Worm (Caenorhabditis elegans): ENCODE measurements around the gene lgc-27.
"Not testable (repeated sequence)": the region's sequence is repeated elsewhere in the genome, so short reads cannot be mapped to it uniquely, and the experiment has no call there.

The lgc-27 gene

ce11 chrII:4701482-4702119 is 52.7 kb downstream of the lgc-27 start, which contains the start of gene unc-85:
TSS of gene unc-85 (plus strand) at chrII:4702069.
- TF ChIP-seq Y56A3A.18 (GFP tag; IDR thresholded peaks at IDR 0.05), result peak; percentile 75
- TF ChIP-seq lin-40 (tag; optimal IDR thresholded peaks at IDR 0.05), result peak; percentile 82
- TF ChIP-seq rcor-1 (GFP tag; IDR thresholded peaks at IDR 0.05), result peak; percentile 96
- TF ChIP-seq F33H1.4 (GFP tag; IDR thresholded peaks at IDR 0.05), result peak; percentile 96
- peak; percentile 77 for TF ChIP-seq attf-6 (GFP tag; IDR thresholded peaks at IDR 0.05)
- peak in 1 of 2 experiments; percentile 74 for TF ChIP-seq let-607 (tag; optimal IDR thresholded peaks at IDR 0.05)
- peak; percentile 84 for TF ChIP-seq snpc-3.4 (tag; optimal IDR thresholded peaks at IDR 0.05)
- TF ChIP-seq ekl-4 (GFP tag; IDR thresholded peaks at IDR 0.05), result peak; percentile 97
- peak; percentile 36 for TF ChIP-seq snpc-1.3 (tag; optimal IDR thresholded peaks at IDR 0.05; ENCODE audit: insufficient read depth)
- TF ChIP-seq Y53F4B.3 (GFP tag; IDR thresholded peaks at IDR 0.05), result peak; percentile 87
- TF ChIP-seq madf-8 (GFP tag; conservative IDR thresholded peaks at IDR 0.05), result peak; percentile 97
- peak; percentile 100 for TF ChIP-seq D2030.7 (GFP tag; IDR thresholded peaks at IDR 0.05)
- peak; percentile 74; the same call in 1 of the 2 replicates for TF ChIP-seq hmg-20 (GFP tag; IDR thresholded peaks at IDR 0.05)
- TF ChIP-seq cebp-1 (GFP tag; IDR thresholded peaks at IDR 0.05), result peak; percentile 78
- peak; percentile 79 for TF ChIP-seq cebp-1 (tag; optimal IDR thresholded peaks at IDR 0.05)
- TF ChIP-seq tlf-1 (GFP tag; optimal IDR thresholded peaks at IDR 0.05), result peak; percentile 81
- TF ChIP-seq K12H6.12 (tag; optimal IDR thresholded peaks at IDR 0.05), result peak; percentile 2
- TF ChIP-seq pbrm-1 (GFP tag; IDR thresholded peaks at IDR 0.05), result peak; percentile 93
- peak; percentile 56 for TF ChIP-seq unc-130 (GFP tag; optimal IDR thresholded peaks at IDR 0.05)
- TF ChIP-seq let-526 (GFP tag; IDR thresholded peaks at IDR 0.05), result peak; percentile 82
- TF ChIP-seq F23B12.7 (tag; optimal IDR thresholded peaks at IDR 0.05; ENCODE audit: insufficient read depth), result peak; percentile 45
- TF ChIP-seq hmg-1.2 (GFP tag; IDR thresholded peaks at IDR 0.05), result peak; percentile 86
- TF ChIP-seq egrh-3 (GFP tag; IDR thresholded peaks at IDR 0.05), result peak; percentile 85
- TF ChIP-seq ZK185.1 (tag; optimal IDR thresholded peaks at IDR 0.05; ENCODE audit: poor library complexity, severe bottlenecking), result peak; percentile 32
- TF ChIP-seq madf-10 (tag; optimal IDR thresholded peaks at IDR 0.05), result peak; percentile 44
- TF ChIP-seq xnd-1 (tag; optimal IDR thresholded peaks at IDR 0.05), result peak; percentile 88
- peak; percentile 77 for TF ChIP-seq aptf-2 (GFP tag; conservative IDR thresholded peaks at IDR 0.05)
- peak; percentile 87 for TF ChIP-seq F49E8.2 (tag; optimal IDR thresholded peaks at IDR 0.05; ENCODE audit: insufficient read depth)
- peak; percentile 66 for TF ChIP-seq ztf-18 (tag; optimal IDR thresholded peaks at IDR 0.05)
- TF ChIP-seq lsl-1 (GFP tag; optimal IDR thresholded peaks at IDR 0.05), result peak; percentile 79
- peak; percentile 95 for TF ChIP-seq hsf-1 (GFP tag; IDR thresholded peaks at IDR 0.05)
- peak; percentile 34 for TF ChIP-seq nhr-90 (tag; optimal IDR thresholded peaks at IDR 0.05)
- TF ChIP-seq Y79H2A.3 (GFP tag; conservative IDR thresholded peaks at IDR 0.05), result peak; percentile 89
- peak; percentile 46 for TF ChIP-seq athp-1 (tag; optimal IDR thresholded peaks at IDR 0.05)
- TF ChIP-seq efl-1 (GFP tag; optimal IDR thresholded peaks at IDR 0.05), result peak; percentile 96
- TF ChIP-seq C06A6.2 (GFP tag; conservative IDR thresholded peaks at IDR 0.05), result peak; percentile 98
- peak; percentile 35 for TF ChIP-seq rpc-1 (optimal IDR thresholded peaks at IDR 0.05)
- not testable (repeated sequence) for TF ChIP-seq rpc-1 (tag; optimal IDR thresholded peaks at IDR 0.05); snpc-4 (GFP tag; optimal IDR thresholded peaks at IDR 0.05)
- TF ChIP-seq madf-6 (GFP tag; IDR thresholded peaks at IDR 0.05), result peak; percentile 99
- peak; percentile 78 for TF ChIP-seq zfh-2 (GFP tag; conservative IDR thresholded peaks at IDR 0.05)
- peak; percentile 97 for TF ChIP-seq ceh-100 (GFP tag; IDR thresholded peaks at IDR 0.05)
- TF ChIP-seq hrde-1 (tag; optimal IDR thresholded peaks at IDR 0.05; ENCODE audit: borderline replicate concordance), result peak; percentile 11
- peak; percentile 20 to 66 (median 58) for TF ChIP-seq snpc-4 (tag; optimal IDR thresholded peaks at IDR 0.05)
- TF ChIP-seq lin-54 (GFP tag; optimal IDR thresholded peaks at IDR 0.05), result peak; percentile 86
- peak; percentile 99 for TF ChIP-seq Y95B8A.8 (GFP tag; IDR thresholded peaks at IDR 0.05)
- peak; percentile 94 for TF ChIP-seq bed-2 (GFP tag; IDR thresholded peaks at IDR 0.05)
